Worm (Caenorhabditis elegans) whole organism, early embryonic: Measurements from ENCODE around the gene spp-5.

Experiments used
- B0310.2 ChIP-seq: sonication (generic microtip); optimal IDR thresholded peaks from 2 replicates; lab custom pipeline; 2016; ENCODE audit warnings: mild to moderate bottlenecking, missing genetic modification characterization, missing compliant biosample characterization
- F13C5.2 ChIP-seq: sonication (generic microtip); optimal IDR thresholded peaks from 2 replicates; lab custom pipeline; 2017; ENCODE audit warnings: mild to moderate bottlenecking, missing genetic modification characterization, inconsistent platforms, missing compliant biosample characterization
- aly-1 ChIP-seq: sonication (generic microtip); optimal IDR thresholded peaks from 2 replicates; lab custom pipeline; 2016; ENCODE audit warnings: missing genetic modification characterization, missing compliant biosample characterization
- ama-1 ChIP-seq: fragments of 150-350 bp; optimal IDR thresholded peaks from 2 replicates; lab custom pipeline; 2014
- ceh-13 ChIP-seq: fragments of 200-800 bp; sonication (Bioruptor generic); optimal IDR thresholded peaks from 2 replicates; lab custom pipeline; 2018; ENCODE audit warnings: mild to moderate bottlenecking, missing genetic modification characterization, missing compliant biosample characterization
- ceh-36 ChIP-seq: sonication (generic microtip); optimal IDR thresholded peaks from 2 replicates; lab custom pipeline; 2016; ENCODE audit warnings: missing genetic modification characterization, inconsistent platforms, missing compliant biosample characterization
- ets-7 ChIP-seq: sonication (generic microtip); optimal IDR thresholded peaks from 2 replicates; lab custom pipeline; 2016; ENCODE audit warnings: missing genotype, missing genetic modification characterization, missing compliant biosample characterization
- flt-1 ChIP-seq: fragments of 200-800 bp; sonication (Bioruptor generic); IDR thresholded peaks from 2 replicates; pipeline ENCODE4 v1.3.6; 2022; ENCODE audit warnings: missing genetic modification characterization, missing compliant biosample characterization
- hmbx-1 ChIP-seq: sonication (generic microtip); optimal IDR thresholded peaks from 2 replicates; lab custom pipeline; 2016; ENCODE audit warnings: mild to moderate bottlenecking, missing genetic modification characterization, missing compliant biosample characterization
- hmg-4 ChIP-seq: fragments of 200-800 bp; sonication (Bioruptor generic); optimal IDR thresholded peaks from 2 replicates; lab custom pipeline; 2018; ENCODE audit warnings: mild to moderate bottlenecking, missing genetic modification characterization, missing compliant biosample characterization
- hnd-1 ChIP-seq: sonication (generic microtip); optimal IDR thresholded peaks from 2 replicates; lab custom pipeline; 2016; ENCODE audit warnings: missing genetic modification characterization, missing compliant biosample characterization
- pes-1 ChIP-seq: fragments of 200-800 bp; sonication (Bioruptor generic); IDR thresholded peaks from 2 replicates; pipeline ENCODE4 v1.3.6; 2022; ENCODE audit warnings: missing genetic modification reagents, missing genetic modification characterization, missing compliant biosample characterization
- scrt-1 ChIP-seq: fragments of 200-800 bp; sonication (Bioruptor generic); IDR thresholded peaks from 2 replicates; pipeline ENCODE4 v1.3.6; 2022; ENCODE audit warnings: missing genetic modification characterization, missing compliant biosample characterization
- sea-1 ChIP-seq: fragments of 200-800 bp; sonication (Bioruptor generic); conservative IDR thresholded peaks from 2 replicates; pipeline ENCODE4 v1.3.6; 2022; ENCODE audit warnings: missing genetic modification characterization, missing compliant biosample characterization
- tbx-11 ChIP-seq: fragments of 200-800 bp; sonication (Bioruptor generic); IDR thresholded peaks from 2 replicates; pipeline ENCODE4 v1.3.6; 2022; ENCODE audit warnings: missing genetic modification characterization, missing compliant biosample characterization
- tbx-37 ChIP-seq: fragments of 200-800 bp; sonication (Bioruptor generic); conservative IDR thresholded peaks from 2 replicates; pipeline ENCODE4 v1.3.6; 2022; ENCODE audit warnings: missing genetic modification reagents, missing genetic modification characterization, missing compliant biosample characterization
- tra-4 ChIP-seq: sonication (generic microtip); optimal IDR thresholded peaks from 2 replicates; lab custom pipeline; 2017; ENCODE audit warnings: missing genetic modification characterization, missing compliant biosample characterization

spp-5 gene

DNA sequence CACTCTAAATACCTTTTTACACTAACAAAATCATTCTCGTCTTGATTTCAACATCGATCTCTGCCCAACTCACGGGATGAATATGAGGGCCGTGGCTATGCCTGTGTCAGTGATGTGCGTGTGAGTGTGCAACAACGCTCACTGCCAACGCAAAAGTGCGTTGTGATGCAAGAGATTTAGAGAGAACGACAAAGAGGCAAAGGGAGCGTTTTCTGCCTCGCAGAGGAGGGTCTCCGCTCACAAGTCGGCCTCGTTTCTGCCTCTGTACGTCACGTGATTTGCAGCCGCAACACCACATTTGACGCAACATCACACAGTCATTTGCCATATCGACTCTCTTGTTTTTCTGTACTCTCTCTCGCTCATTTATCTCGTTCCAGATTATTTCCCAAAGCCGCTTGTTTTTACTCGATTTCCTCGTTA lies 14.2 kb upstream of the spp-5 start, which contains the start of gene epg-7:
TSS of gene epg-7 (plus strand) at position 413 of the 423 bp plus-strand sequence.
- TF ChIP-seq F13C5.2 (tag; lab: Kevin White, UChicago) (peak; percentile 42), sea-1 (no peak), hmg-4 (GFP tag; lab: Kevin White, UChicago) (peak; percentile 78)

DNA sequence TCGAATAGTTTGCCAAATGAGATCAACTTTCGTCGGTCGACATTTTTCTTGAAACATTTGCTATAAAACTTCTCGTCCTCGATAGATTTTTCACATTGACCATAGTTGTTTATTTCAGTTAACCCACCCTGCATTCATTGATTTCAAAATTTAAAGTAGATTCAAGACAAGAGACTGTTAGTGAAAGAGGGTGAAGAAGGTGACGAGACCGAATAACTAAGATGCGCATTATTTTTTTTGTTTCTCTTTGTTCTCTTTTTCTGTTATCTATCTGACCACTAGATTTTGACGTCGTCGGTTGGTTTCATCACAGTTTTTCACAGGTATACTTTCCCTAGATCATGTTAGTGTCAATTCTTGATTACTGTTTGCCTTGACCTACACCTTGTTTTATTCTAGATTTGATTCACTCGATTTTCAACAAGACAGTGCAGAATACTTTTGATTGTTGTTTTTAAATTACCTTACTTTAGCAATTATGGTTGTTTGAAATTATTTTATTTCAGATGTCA lies 10.6 kb upstream of the spp-5 start, which contains the start of gene ttr-30:
TSS of gene ttr-30 (plus strand) at position 265 of the 512 bp plus-strand sequence.
- TF ChIP-seq tbx-11 (GFP tag; lab: Robert Waterston, UW) (no peak), ceh-36 (tag; lab: Kevin White, UChicago) (no peak), hmbx-1 (tag; lab: Kevin White, UChicago) (no peak), sea-1 (no peak), F13C5.2 (tag; lab: Kevin White, UChicago) (no peak), tbx-37 (GFP tag; lab: Robert Waterston, UW) (no peak), scrt-1 (GFP tag; lab: Robert Waterston, UW) (no peak), tra-4 (tag; lab: Kevin White, UChicago) (no peak), ceh-13 (GFP tag; lab: Kevin White, UChicago) (no peak), hnd-1 (tag; lab: Kevin White, UChicago) (no peak), ama-1 (lab: Kevin White, UChicago) (no peak), hmg-4 (GFP tag; lab: Kevin White, UChicago) (no peak), ets-7 (tag; lab: Kevin White, UChicago) (no peak), flt-1 (GFP tag; lab: Robert Waterston, UW) (no peak), pes-1 (no peak), aly-1 (tag; lab: Kevin White, UChicago) (no peak)

DNA sequence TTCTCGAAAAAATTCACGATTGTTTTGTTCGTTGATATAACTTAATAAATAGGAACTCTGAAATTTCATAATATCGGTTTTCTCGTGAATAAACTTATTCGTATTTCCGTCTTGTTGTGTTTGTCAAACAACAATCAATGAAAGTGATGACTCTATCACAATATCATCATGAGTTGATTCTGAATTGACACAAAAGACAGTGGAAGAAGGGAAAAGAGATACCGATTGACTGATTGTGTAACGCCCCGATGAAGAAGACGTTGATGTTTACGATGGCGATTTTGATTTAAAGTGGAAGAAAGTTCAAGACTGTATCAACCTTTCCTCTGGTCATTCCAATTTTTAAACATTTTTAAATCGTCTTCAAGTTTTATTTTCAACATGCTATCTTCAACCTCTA lies 9.4 kb upstream of the spp-5 start, which contains the start of gene ttr-59:
TSS of gene ttr-59 (plus strand) at position 218 of the 400 bp plus-strand sequence.
- TF ChIP-seq scrt-1 (GFP tag; lab: Robert Waterston, UW): no peak
- TF ChIP-seq pes-1: no peak
- no peak for TF ChIP-seq aly-1 (tag; lab: Kevin White, UChicago)
- TF ChIP-seq tbx-37 (GFP tag; lab: Robert Waterston, UW): no peak
- TF ChIP-seq hmg-4 (GFP tag; lab: Kevin White, UChicago): no peak
- no peak for TF ChIP-seq ceh-13 (GFP tag; lab: Kevin White, UChicago)
- TF ChIP-seq ceh-36 (tag; lab: Kevin White, UChicago): no peak
- no peak for TF ChIP-seq sea-1
- no peak for TF ChIP-seq B0310.2 (tag; lab: Kevin White, UChicago)
- no peak for TF ChIP-seq tbx-11 (GFP tag; lab: Robert Waterston, UW)
- no peak for TF ChIP-seq hmbx-1 (tag; lab: Kevin White, UChicago)

DNA sequence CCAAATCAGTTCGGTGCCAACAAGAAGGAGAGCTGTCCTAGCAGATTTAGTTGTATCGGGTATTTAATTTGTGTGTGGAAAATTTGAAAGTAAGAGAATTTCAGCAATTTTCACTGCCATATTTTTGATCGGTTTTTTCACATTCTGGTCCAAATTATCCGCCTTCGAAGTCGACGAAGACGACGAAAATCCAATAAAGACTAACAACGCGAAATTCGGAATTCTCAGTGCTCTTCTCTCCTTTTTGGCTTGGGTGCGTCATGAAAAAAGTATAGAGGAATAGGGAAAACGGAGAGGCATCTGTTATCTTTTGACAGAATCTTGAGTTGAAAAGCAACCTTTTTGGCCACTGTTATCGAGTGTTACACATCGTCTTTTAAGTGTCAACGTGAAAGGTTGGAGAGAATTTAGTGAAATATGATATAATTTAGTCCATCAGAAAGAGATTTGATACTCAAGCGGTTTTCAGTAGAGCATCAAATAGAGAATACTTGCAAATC lies 8.0 kb upstream of the spp-5 start:
- TF ChIP-seq hmbx-1 (tag; lab: Kevin White, UChicago) (no peak), hnd-1 (tag; lab: Kevin White, UChicago) (no peak), ceh-36 (tag; lab: Kevin White, UChicago) (no peak), ets-7 (tag; lab: Kevin White, UChicago) (no peak), F13C5.2 (tag; lab: Kevin White, UChicago) (no peak), tra-4 (tag; lab: Kevin White, UChicago) (no peak), scrt-1 (GFP tag; lab: Robert Waterston, UW) (no peak), flt-1 (GFP tag; lab: Robert Waterston, UW) (no peak), tbx-37 (GFP tag; lab: Robert Waterston, UW) (no peak), tbx-11 (GFP tag; lab: Robert Waterston, UW) (no peak), B0310.2 (tag; lab: Kevin White, UChicago) (no peak), sea-1 (no peak), hmg-4 (GFP tag; lab: Kevin White, UChicago) (no peak), ama-1 (lab: Kevin White, UChicago) (no peak)

DNA sequence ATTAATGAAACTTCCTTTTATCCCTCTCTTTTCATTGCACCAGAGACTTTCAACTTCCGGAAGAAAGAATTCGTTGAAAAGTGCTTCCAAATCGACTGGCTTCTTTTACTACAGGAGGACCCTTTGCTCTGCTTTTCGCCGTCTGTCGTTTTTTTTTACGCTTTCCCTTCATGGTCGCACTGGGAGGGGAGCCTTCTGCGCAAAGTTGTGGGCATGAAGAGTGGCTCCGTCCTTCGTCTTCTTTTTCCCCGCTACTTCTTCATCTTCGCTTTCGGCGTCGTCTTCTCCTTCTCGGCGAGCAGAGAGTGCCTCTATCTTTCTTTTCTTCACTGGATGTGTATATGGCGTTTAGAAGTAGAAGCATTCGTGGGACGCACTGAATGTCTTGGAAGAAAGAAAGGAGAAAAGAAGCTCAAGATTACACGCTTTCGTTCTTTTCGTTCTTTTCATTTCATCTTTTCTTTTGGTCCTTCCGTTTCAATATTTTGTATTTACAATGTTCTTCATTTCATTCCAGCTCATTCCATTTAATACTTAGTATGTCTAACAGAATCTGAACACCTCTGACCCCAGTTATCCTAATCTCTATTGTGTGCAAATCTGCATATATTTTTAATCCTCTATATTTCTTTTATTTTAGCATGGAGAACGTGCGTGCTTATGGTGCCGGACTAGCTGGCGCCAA lies 7.0 kb upstream of the spp-5 start, which contains the start of gene sng-1:
TSS of gene sng-1 (plus strand) at position 635 of the 685 bp plus-strand sequence.
- no peak for TF ChIP-seq tbx-11 (GFP tag; lab: Robert Waterston, UW)
- no peak for TF ChIP-seq tbx-37 (GFP tag; lab: Robert Waterston, UW)
- TF ChIP-seq B0310.2 (tag; lab: Kevin White, UChicago): no peak
- TF ChIP-seq ama-1 (lab: Kevin White, UChicago): no peak
- TF ChIP-seq ceh-36 (tag; lab: Kevin White, UChicago): no peak
- TF ChIP-seq F13C5.2 (tag; lab: Kevin White, UChicago): no peak
- TF ChIP-seq aly-1 (tag; lab: Kevin White, UChicago): no peak
- no peak for TF ChIP-seq pes-1
- no peak for TF ChIP-seq hmg-4 (GFP tag; lab: Kevin White, UChicago)
- TF ChIP-seq tra-4 (tag; lab: Kevin White, UChicago): no peak
- no peak for TF ChIP-seq ceh-13 (GFP tag; lab: Kevin White, UChicago)
- no peak for TF ChIP-seq scrt-1 (GFP tag; lab: Robert Waterston, UW)
- TF ChIP-seq sea-1: no peak
- no peak for TF ChIP-seq hmbx-1 (tag; lab: Kevin White, UChicago)
- TF ChIP-seq hnd-1 (tag; lab: Kevin White, UChicago): no peak
- TF ChIP-seq ets-7 (tag; lab: Kevin White, UChicago): no peak
- TF ChIP-seq flt-1 (GFP tag; lab: Robert Waterston, UW): no peak

DNA sequence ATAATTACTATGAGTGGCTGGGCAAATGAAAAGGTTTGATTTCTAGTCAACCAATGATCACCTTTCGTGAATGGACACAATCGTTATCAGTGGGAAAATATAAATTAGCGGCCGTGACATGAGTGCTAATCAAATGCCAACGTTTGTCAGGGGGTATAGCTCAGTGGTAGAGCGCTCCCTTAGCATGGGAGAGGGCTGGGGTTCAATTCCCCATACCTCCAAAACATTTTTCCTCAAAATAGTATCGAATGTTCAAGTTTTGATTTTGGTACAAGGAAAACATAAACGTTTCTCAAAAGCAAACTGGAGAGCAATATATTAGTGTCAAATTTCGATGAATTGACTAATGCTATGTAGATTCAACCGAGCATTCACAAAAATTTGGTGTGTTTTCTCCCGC lies 3.5 kb upstream of the spp-5 start:
- TF ChIP-seq flt-1 (GFP tag; lab: Robert Waterston, UW): 0 out of 2 replicates have a peak, but pooled peaks have one; percentile 11
- TF ChIP-seq ets-7 (tag; lab: Kevin White, UChicago): no peak
- 0 out of 2 replicates have a peak, but pooled peaks have one; percentile 32 for TF ChIP-seq tbx-11 (GFP tag; lab: Robert Waterston, UW)
